Fruit fly (Drosophila melanogaster): ENCODE data around the gene CG13361.
A peak's percentile ranks its signal among the peaks of the same experiment; 100 is the strongest.

Gene CG13361

dm6 chrX:755642-756332 is 2.3 kb upstream of the CG13361 start (continued):
- TF ChIP-seq CG7372 (GFP tag; IDR thresholded peaks at IDR 0.05) (peak; percentile 78), Drgx (GFP tag; IDR thresholded peaks at IDR 0.05) (peak; percentile 95), otp (GFP tag; IDR thresholded peaks at IDR 0.05) (peak; percentile 86), CG10565 (GFP tag; optimal IDR thresholded peaks at IDR 0.05) (no peak), abd-A (tag; optimal IDR thresholded peaks at IDR 0.05) (no peak), Dp (GFP tag; optimal IDR thresholded peaks at IDR 0.05) (no peak), Mad (GFP tag; optimal IDR thresholded peaks at IDR 0.05) (peak; percentile 81), CG6813 (GFP tag; optimal IDR thresholded peaks at IDR 0.05) (peak; percentile 79), CG4328 (GFP tag; optimal IDR thresholded peaks at IDR 0.05) (no peak), slp2 (GFP tag; optimal IDR thresholded peaks at IDR 0.05) (peak; percentile 66), Deaf1 (tag; optimal IDR thresholded peaks at IDR 0.05) (peak; percentile 58), CG13123 (GFP tag; optimal IDR thresholded peaks at IDR 0.05) (peak; percentile 50), crc (GFP tag; optimal IDR thresholded peaks at IDR 0.05) (peak; percentile 72), Dll (GFP tag; IDR thresholded peaks at IDR 0.05; ENCODE audit: partially characterized antibody) (no peak)

- no peak for TF ChIP-seq tll (GFP tag; optimal IDR thresholded peaks at IDR 0.05)
- TF ChIP-seq sens (GFP tag), result no peak
Measured at dm6 chrX:751201-751600, 2.3 kb downstream of the CG13361 start, which contains the start of gene CG13362. TSS of gene CG13362 (minus strand) at chrX:751301.

DNA sequence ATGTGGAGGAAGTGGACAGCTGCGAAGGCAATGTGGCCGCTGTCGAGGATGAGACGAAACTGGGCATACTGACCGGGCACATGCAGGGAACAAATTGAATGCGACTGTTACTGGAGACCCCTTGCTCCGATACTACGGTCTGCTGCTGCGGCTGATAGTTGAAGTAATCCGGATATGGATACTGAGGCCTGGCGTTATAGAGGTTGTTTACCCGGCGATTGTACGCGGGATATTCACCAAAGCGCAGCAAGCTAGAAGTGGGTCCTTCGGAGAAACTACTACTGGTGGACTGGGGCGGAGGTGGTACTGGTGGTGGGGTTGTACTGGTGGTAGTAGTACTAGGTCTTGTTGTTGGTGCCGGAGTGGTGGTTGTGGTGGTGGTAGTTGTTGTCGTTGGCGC is 3.4 kb downstream of the CG13361 start, which contains the start of gene CG5254:
Gene CG5254, plus strand, starts transcription at position 301 of the 400 bp plus-strand sequence.
- TF ChIP-seq bbx (GFP tag; IDR thresholded peaks at IDR 0.05; ENCODE audit: partially characterized antibody) (no peak), CG15269 (tag; optimal IDR thresholded peaks at IDR 0.05) (no peak), CG1832 (GFP tag; optimal IDR thresholded peaks at IDR 0.05) (no peak), CG31388 (GFP tag; optimal IDR thresholded peaks at IDR 0.05) (no peak), CTCF (GFP tag; optimal IDR thresholded peaks at IDR 0.05) (no peak), seq (GFP tag; IDR thresholded peaks at IDR 0.05) (no peak), Abd-B (GFP tag; optimal IDR thresholded peaks at IDR 0.05) (no peak), mirr (GFP tag; optimal IDR thresholded peaks at IDR 0.05) (no peak), CG31441 (GFP tag; IDR thresholded peaks at IDR 0.05) (no peak), bcd (GFP tag; optimal IDR thresholded peaks at IDR 0.05) (no peak), CG2875 (GFP tag; optimal IDR thresholded peaks at IDR 0.05) (no peak), tio (GFP tag; optimal IDR thresholded peaks at IDR 0.05) (no peak), CG8388 (GFP tag; optimal IDR thresholded peaks at IDR 0.05) (no peak), Adf1 (GFP tag; IDR thresholded peaks at IDR 0.05) (no peak), CG10366 (GFP tag; IDR thresholded peaks at IDR 0.05) (no peak), Dip2 (GFP tag; IDR thresholded peaks at IDR 0.05) (no peak), CG2889 (GFP tag; IDR thresholded peaks at IDR 0.05) (no peak), CG12744 (GFP tag; optimal IDR thresholded peaks at IDR 0.05) (no peak), Oaz (GFP tag; IDR thresholded peaks at IDR 0.05) (no peak), CG15011 (GFP tag; optimal IDR thresholded peaks at IDR 0.05) (no peak)

DNA sequence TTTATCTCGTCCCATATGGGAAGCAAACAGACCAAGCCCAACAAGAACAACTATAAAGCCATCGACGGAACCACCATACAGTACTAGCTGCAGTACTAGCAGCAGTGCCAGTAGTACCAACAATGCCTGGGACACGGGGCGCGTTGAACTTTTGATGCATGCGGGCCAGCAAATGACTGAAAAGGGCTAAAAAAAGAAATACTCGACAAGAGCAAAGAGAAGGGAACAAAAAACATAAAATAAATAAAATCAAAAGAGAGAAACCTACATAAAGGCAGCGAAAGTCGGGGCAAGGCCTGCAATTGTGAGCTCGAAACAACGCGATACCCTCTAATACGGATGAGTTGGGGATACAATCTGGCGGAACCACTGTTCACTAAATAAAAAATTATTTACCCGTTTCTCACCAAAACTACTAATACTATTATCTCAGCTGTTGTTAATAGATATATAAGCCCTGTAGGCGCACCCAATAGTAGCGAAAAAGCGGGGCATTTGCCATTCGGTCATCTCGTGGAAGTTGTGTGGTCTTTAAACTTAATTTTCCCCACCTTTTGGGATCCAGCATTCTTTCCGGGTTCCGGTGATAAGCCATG is 13.7 kb downstream of the CG13361 start:
- TF ChIP-seq fd102C (GFP tag; optimal IDR thresholded peaks at IDR 0.05) (no peak), exex (tag; optimal IDR thresholded peaks at IDR 0.05) (no peak), Hand (GFP tag; optimal IDR thresholded peaks at IDR 0.05) (no peak), CkIIα-i1 (GFP tag; IDR thresholded peaks at IDR 0.05) (no peak), Ets97D (GFP tag; optimal IDR thresholded peaks at IDR 0.05) (no peak), HHEX (GFP tag; optimal IDR thresholded peaks at IDR 0.05) (no peak), nau (GFP tag; optimal IDR thresholded peaks at IDR 0.05) (no peak), CHES-1-like (GFP tag; optimal IDR thresholded peaks at IDR 0.05) (no peak), bowl (GFP tag; IDR thresholded peaks at IDR 0.05) (no peak), D19A (tag; optimal IDR thresholded peaks at IDR 0.05) (peak; percentile 2), CG9797 (GFP tag; optimal IDR thresholded peaks at IDR 0.05) (no peak), CG14860 (GFP tag; IDR thresholded peaks at IDR 0.05; ENCODE audit: partially characterized antibody) (no peak)

Measured in whole organism, embryonic.